Worm (Caenorhabditis elegans) whole organism, midembryonic: ENCODE results near the gene F27C8.2.

Experiments used
- ref-1 ChIP-seq: fragments of 200-800 bp; sonication (Bioruptor generic); conservative IDR thresholded peaks from 2 replicates; pipeline ENCODE4 v1.3.6; 2022; ENCODE audit warnings: missing genetic modification reagents, missing genetic modification characterization, missing compliant biosample characterization
- tab-1 ChIP-seq: fragments of 200-800 bp; sonication (Bioruptor generic); IDR thresholded peaks from 2 replicates; pipeline ENCODE4 v1.3.6; 2022; ENCODE audit warnings: missing genetic modification characterization, missing compliant biosample characterization
- ztf-23 ChIP-seq: fragments of 200-800 bp; sonication (Bioruptor generic); IDR thresholded peaks from 2 replicates; pipeline ENCODE4 v1.3.6; 2022; ENCODE audit warnings: missing genetic modification reagents, missing genetic modification characterization, missing compliant biosample characterization

DNA sequence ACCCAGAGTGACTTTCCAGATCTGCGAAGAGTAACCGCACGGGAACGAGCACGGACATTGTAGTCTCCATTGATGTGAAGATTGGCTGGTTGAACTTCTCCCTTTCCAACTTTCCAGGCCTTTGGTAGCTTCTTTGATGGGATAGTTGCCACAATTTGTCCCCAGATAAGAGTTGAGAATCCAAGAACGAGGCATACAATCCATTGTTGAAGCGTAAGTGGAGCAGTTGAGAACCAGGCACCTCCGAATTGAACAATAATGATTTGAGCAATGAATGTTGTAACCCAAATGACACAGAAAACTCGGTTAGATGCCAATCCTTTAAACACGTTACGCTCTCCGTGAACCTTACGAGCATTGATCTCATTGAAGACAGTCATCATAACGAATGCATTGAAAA lies 30.9 kb downstream of the F27C8.2 start:
- TF ChIP-seq tab-1 (GFP tag; lab: Robert Waterston, UW) (no peak), ztf-23 (GFP tag; lab: Robert Waterston, UW) (no peak), ref-1 (GFP tag; lab: Robert Waterston, UW) (no peak)
